Worm (Caenorhabditis elegans) whole organism, mixed stage, embryonic: ENCODE measurements around the gene epg-5.

Experiments used
- blmp-1 ChIP-seq: fragments of 150-350 bp; optimal IDR thresholded peaks from 2 replicates; lab custom pipeline; 2014; ENCODE audit warnings: missing biosample characterization, missing genetic modification characterization
- ces-1 ChIP-seq: fragments of 150-350 bp; optimal IDR thresholded peaks from 2 replicates; lab custom pipeline; 2014; ENCODE audit warnings: missing biosample characterization, missing genetic modification reagents, missing genetic modification characterization
- drap-1 ChIP-seq: fragments of 200-800 bp; sonication (Bioruptor generic); optimal IDR thresholded peaks from 3 replicates; lab custom pipeline; 2018; ENCODE audit warnings: mild to moderate bottlenecking, missing genetic modification characterization, missing compliant biosample characterization
- ham-2 ChIP-seq: fragments of 200-800 bp; sonication (Bioruptor generic); optimal IDR thresholded peaks from 2 replicates; lab custom pipeline; 2018; ENCODE audit warnings: mild to moderate bottlenecking, missing genetic modification characterization, missing compliant biosample characterization
- lin-13 ChIP-seq: fragments of 150-350 bp; optimal IDR thresholded peaks from 2 replicates; lab custom pipeline; 2014; ENCODE audit warnings: missing biosample characterization, missing genetic modification characterization
- mep-1 ChIP-seq: fragments of 150-350 bp; optimal IDR thresholded peaks from 2 replicates; lab custom pipeline; 2017; ENCODE audit warnings: missing biosample characterization, missing genetic modification reagents, missing genetic modification characterization, inconsistent platforms
- nhr-28 ChIP-seq: fragments of 150-350 bp; optimal IDR thresholded peaks from 2 replicates; lab custom pipeline; 2014; ENCODE audit warnings: missing biosample characterization, missing genetic modification characterization
- pha-4 ChIP-seq: fragments of 150-350 bp; optimal IDR thresholded peaks from 2 replicates; lab custom pipeline; 2018; ENCODE audit warnings: missing biosample characterization, missing genetic modification reagents, missing genetic modification characterization
- snpc-4 ChIP-seq: fragments of 150-350 bp; optimal IDR thresholded peaks from 2 replicates; lab custom pipeline; 2014; ENCODE audit warnings: missing biosample characterization, missing genetic modification characterization
- ztf-11 ChIP-seq: fragments of 150-350 bp; optimal IDR thresholded peaks from 2 replicates; lab custom pipeline; 2014; ENCODE audit warnings: missing biosample characterization, missing genetic modification characterization

ce11 chrII:6561300-6561699 is 47.9 kb downstream of the epg-5 start, which contains the start of gene F18C5.10:
- no peak for TF ChIP-seq snpc-4
- no peak for TF ChIP-seq nhr-28 (tag; lab: Kevin White, UChicago)
- TF ChIP-seq ztf-11 = no peak
- TF ChIP-seq lin-13 (tag; lab: Kevin White, UChicago) = no peak
- no peak for TF ChIP-seq blmp-1 (tag; lab: Kevin White, UChicago)
- no peak for TF ChIP-seq mep-1 (tag; lab: Kevin White, UChicago)
- no peak for TF ChIP-seq ces-1
- no peak for TF ChIP-seq pha-4
- no peak for TF ChIP-seq drap-1 (GFP tag; lab: Kevin White, UChicago)
- TF ChIP-seq ham-2 (GFP tag; lab: Kevin White, UChicago) = no peak
